Fruit fly (Drosophila melanogaster): ENCODE results near the gene CG6005.
A peak's percentile ranks its signal among the peaks of the same experiment; 100 is the strongest.

CG6005 gene

DNA sequence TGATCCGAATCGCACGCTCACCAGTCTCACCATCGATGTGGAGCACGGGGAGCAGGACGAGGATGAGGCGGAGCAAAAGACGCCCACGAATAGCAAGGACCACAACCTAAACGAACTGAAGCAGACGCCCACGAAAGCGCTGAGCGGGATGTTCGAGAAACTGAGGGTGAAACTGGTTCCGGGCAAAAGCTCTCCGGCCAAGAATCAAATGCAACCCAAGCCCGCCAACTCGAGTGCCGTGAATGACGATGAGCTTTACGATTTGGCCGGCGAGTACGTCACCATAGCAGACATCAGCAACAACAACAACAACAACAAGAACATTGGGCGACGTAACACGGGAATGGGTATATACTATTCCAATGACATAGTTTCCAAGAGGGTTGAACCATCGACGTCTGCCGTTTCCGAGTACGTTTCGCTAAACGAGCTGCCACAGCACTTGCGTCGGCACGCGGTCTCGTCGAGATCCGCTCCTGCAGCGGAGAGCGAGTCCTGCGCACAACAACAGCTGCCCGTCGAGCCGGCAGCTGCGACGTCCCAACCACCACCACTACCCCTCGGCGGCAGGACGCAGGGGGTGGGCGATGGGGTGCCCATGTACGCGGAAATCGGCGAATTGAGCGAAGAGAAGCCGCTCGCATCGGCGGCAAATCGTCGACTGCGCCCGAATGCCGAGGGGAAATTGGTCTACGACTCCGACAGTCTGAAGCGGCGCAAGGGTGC lies 6.3 kb downstream of the CG6005 start:
- peak; percentile 13 for TF ChIP-seq cic (GFP tag; optimal IDR thresholded peaks at IDR 0.05)
- no peak for TF ChIP-seq CG11617 (GFP tag; optimal IDR thresholded peaks at IDR 0.05)
- TF ChIP-seq pad (GFP tag; optimal IDR thresholded peaks at IDR 0.05): peak; percentile 82

DNA sequence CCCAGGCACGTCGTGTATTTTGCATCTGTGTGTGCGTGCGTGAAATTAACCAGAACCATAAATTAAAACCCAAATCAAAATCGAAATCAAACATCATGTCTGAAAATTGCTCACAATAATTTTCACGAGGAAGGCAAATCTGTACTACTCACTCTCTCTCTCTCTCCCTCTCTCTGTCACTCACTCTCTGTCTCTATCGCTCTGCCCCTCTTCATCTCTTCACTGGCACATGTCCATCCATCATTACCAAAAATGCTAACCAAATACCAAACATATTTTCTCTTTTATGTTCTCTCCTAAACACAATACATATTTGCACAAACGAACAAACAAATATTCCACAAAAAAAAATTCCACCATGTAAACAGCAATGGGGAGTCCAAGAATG lies 8.4 kb downstream of the CG6005 start:
- no peak for TF ChIP-seq tj (GFP tag; optimal IDR thresholded peaks at IDR 0.05)
- TF ChIP-seq CG1620 (GFP tag; optimal IDR thresholded peaks at IDR 0.05): no peak
- TF ChIP-seq Mnt (GFP tag; optimal IDR thresholded peaks at IDR 0.05): no peak
- no peak for TF ChIP-seq CG5204 (GFP tag; optimal IDR thresholded peaks at IDR 0.05)
- TF ChIP-seq cnc (optimal IDR thresholded peaks at IDR 0.05): no peak
- no peak for TF ChIP-seq Clk (GFP tag; optimal IDR thresholded peaks at IDR 0.05)
- no peak for TF ChIP-seq pad (GFP tag; optimal IDR thresholded peaks at IDR 0.05)
- TF ChIP-seq bab1 (GFP tag; optimal IDR thresholded peaks at IDR 0.05): no peak
- TF ChIP-seq CG11617 (GFP tag; optimal IDR thresholded peaks at IDR 0.05): no peak
- no peak for TF ChIP-seq CG33017 (tag; optimal IDR thresholded peaks at IDR 0.05)
- no peak for TF ChIP-seq cic (GFP tag; optimal IDR thresholded peaks at IDR 0.05)
- TF ChIP-seq kay (GFP tag; ENCODE audit: borderline replicate concordance): no peak
- no peak for TF ChIP-seq Crg-1 (GFP tag; optimal IDR thresholded peaks at IDR 0.05)
- TF ChIP-seq Hr96 (GFP tag; optimal IDR thresholded peaks at IDR 0.05): no peak
- no peak for TF ChIP-seq CG14711 (tag; optimal IDR thresholded peaks at IDR 0.05)
- TF ChIP-seq CG7045 (GFP tag; optimal IDR thresholded peaks at IDR 0.05): no peak
- no peak for TF ChIP-seq CG7101 (tag; optimal IDR thresholded peaks at IDR 0.05)
- no peak for TF ChIP-seq ovo (GFP tag; optimal IDR thresholded peaks at IDR 0.05)
- no peak for TF ChIP-seq CG12768 (GFP tag; optimal IDR thresholded peaks at IDR 0.05)
- no peak for TF ChIP-seq toe (GFP tag; optimal IDR thresholded peaks at IDR 0.05)

DNA sequence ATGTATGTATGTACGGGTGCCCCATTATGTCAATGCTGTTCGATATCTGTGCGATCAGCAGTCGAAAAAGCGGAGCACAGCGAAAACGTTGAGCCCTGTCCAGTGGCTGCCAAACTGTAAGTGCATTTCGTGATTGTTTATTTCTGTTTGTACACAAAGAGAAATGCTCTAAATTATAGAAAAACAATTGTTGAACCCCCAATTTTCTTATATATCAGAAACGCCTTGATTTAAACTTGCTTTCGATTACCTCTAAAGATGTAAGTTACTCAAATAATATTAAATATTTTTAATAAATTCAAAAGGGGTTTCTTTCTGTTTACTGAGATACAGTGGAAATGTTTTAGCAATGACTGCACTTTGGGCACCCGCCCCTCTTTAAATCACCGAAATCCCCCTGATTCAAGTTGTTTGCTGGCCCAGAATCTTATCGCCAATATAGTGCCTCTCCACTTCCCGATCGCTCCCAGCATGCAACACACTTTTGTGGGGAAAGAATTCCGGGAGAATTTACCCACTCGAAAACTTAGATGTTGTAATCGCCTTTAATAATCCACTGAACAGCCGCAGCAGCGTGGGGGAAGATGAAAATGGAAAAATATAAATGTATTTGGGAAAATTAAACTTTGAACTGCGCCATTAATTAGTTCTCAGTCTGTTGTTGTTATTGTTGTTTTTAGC lies 8.9 kb downstream of the CG6005 start:
- peak; percentile 98 for TF ChIP-seq tj (GFP tag; optimal IDR thresholded peaks at IDR 0.05)
- TF ChIP-seq CG7101 (tag; optimal IDR thresholded peaks at IDR 0.05): peak; percentile 48
- no peak for TF ChIP-seq Mnt (GFP tag; optimal IDR thresholded peaks at IDR 0.05)
- TF ChIP-seq CG12768 (GFP tag; optimal IDR thresholded peaks at IDR 0.05): no peak
- no peak for TF ChIP-seq ovo (GFP tag; optimal IDR thresholded peaks at IDR 0.05)
- peak; percentile 42 for TF ChIP-seq CG14711 (tag; optimal IDR thresholded peaks at IDR 0.05)
- peak; percentile 25 for TF ChIP-seq bab1 (GFP tag; optimal IDR thresholded peaks at IDR 0.05)
- TF ChIP-seq kay (GFP tag; ENCODE audit: borderline replicate concordance): no peak
- TF ChIP-seq CG5204 (GFP tag; optimal IDR thresholded peaks at IDR 0.05): no peak
- TF ChIP-seq CG11617 (GFP tag; optimal IDR thresholded peaks at IDR 0.05): no peak
- no peak for TF ChIP-seq Hr96 (GFP tag; optimal IDR thresholded peaks at IDR 0.05)
- TF ChIP-seq Clk (GFP tag; optimal IDR thresholded peaks at IDR 0.05): no peak
- TF ChIP-seq toe (GFP tag; optimal IDR thresholded peaks at IDR 0.05): no peak
- peak; percentile 37 for TF ChIP-seq CG33017 (tag; optimal IDR thresholded peaks at IDR 0.05)

DNA sequence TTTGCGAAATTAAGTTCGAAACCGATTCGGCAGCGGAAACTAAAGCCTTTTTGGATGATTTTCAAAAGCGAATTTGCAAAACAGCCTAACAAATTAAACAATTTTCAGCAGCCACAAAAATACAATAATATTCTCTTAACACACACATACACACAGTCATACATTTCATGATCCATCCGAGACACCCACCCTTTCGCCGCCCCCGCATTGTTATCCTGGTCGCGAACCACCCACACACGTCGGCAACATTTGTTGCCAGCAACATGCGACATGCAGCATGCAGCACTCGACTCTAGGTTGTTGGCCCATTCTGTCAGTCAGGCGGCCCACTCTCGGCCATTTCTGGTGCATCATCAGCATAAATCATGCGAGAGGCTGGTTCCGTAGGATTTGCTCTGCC lies 9.8 kb downstream of the CG6005 start:
- TF ChIP-seq pad (GFP tag; optimal IDR thresholded peaks at IDR 0.05): no peak
- TF ChIP-seq toe (GFP tag; optimal IDR thresholded peaks at IDR 0.05): no peak
- TF ChIP-seq CG1620 (GFP tag; optimal IDR thresholded peaks at IDR 0.05): no peak
- no peak for TF ChIP-seq CG33017 (tag; optimal IDR thresholded peaks at IDR 0.05)
- TF ChIP-seq Clk (GFP tag; optimal IDR thresholded peaks at IDR 0.05): no peak
- TF ChIP-seq Crg-1 (GFP tag; optimal IDR thresholded peaks at IDR 0.05): no peak
- TF ChIP-seq CG14711 (tag; optimal IDR thresholded peaks at IDR 0.05): no peak
- TF ChIP-seq Hr96 (GFP tag; optimal IDR thresholded peaks at IDR 0.05): no peak
- TF ChIP-seq ovo (GFP tag; optimal IDR thresholded peaks at IDR 0.05): no peak
- no peak for TF ChIP-seq bab1 (GFP tag; optimal IDR thresholded peaks at IDR 0.05)
- TF ChIP-seq tj (GFP tag; optimal IDR thresholded peaks at IDR 0.05): no peak
- no peak for TF ChIP-seq cnc (optimal IDR thresholded peaks at IDR 0.05)
- TF ChIP-seq CG7045 (GFP tag; optimal IDR thresholded peaks at IDR 0.05): no peak
- no peak for TF ChIP-seq Mnt (GFP tag; optimal IDR thresholded peaks at IDR 0.05)

DNA sequence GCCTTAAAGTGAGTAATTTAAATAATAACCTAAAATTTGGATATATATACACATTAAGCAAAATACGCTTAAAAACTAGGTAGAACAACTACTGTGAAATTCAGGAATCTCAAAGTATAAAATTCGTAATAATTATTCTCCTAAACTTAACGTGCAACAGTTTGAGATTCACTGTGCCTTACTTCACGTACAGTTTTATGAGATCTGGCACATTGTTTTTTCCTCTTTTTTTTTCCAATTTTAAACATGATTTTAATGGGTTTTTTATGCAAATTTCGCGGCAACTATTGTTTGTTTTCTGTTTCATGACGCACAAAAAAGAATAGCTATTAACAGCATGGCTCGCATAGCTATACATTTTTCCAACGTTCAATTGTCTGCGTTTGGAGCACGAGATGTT lies 11.9 kb downstream of the CG6005 start:
- TF ChIP-seq ovo (GFP tag; optimal IDR thresholded peaks at IDR 0.05): no peak
- no peak for TF ChIP-seq pad (GFP tag; optimal IDR thresholded peaks at IDR 0.05)
- TF ChIP-seq tj (GFP tag; optimal IDR thresholded peaks at IDR 0.05): no peak
- no peak for TF ChIP-seq cic (GFP tag; optimal IDR thresholded peaks at IDR 0.05)
- TF ChIP-seq toe (GFP tag; optimal IDR thresholded peaks at IDR 0.05): no peak
- TF ChIP-seq CG12768 (GFP tag; optimal IDR thresholded peaks at IDR 0.05): no peak
- TF ChIP-seq Hr96 (GFP tag; optimal IDR thresholded peaks at IDR 0.05): no peak
- no peak for TF ChIP-seq CG14711 (tag; optimal IDR thresholded peaks at IDR 0.05)
- no peak for TF ChIP-seq CG11617 (GFP tag; optimal IDR thresholded peaks at IDR 0.05)

DNA sequence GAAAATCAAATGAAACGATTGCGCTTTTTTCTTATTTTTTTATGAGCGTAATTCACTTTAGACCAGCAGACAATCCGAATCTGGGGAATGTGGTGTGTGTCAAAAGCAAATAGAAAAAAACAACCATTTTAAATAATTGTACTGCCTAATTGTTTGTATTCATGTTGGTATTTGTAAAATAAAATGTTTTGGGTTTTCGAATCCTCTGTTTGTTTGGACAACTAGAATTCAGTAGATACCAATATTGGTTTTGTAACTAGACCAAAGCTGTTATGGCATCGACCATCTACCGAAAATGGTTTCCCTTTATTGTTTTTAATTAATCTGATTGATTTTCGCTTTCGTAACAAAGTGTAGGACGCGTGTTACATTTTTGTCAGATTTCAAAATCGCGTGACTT lies 12.9 kb downstream of the CG6005 start:
- no peak for TF ChIP-seq cic (GFP tag; optimal IDR thresholded peaks at IDR 0.05)
- TF ChIP-seq tj (GFP tag; optimal IDR thresholded peaks at IDR 0.05): no peak
- no peak for TF ChIP-seq Hr96 (GFP tag; optimal IDR thresholded peaks at IDR 0.05)
- no peak for TF ChIP-seq ovo (GFP tag; optimal IDR thresholded peaks at IDR 0.05)
- no peak for TF ChIP-seq CG33017 (tag; optimal IDR thresholded peaks at IDR 0.05)
- no peak for TF ChIP-seq Mnt (GFP tag; optimal IDR thresholded peaks at IDR 0.05)
- TF ChIP-seq bab1 (GFP tag; optimal IDR thresholded peaks at IDR 0.05): no peak
- TF ChIP-seq toe (GFP tag; optimal IDR thresholded peaks at IDR 0.05): no peak
- no peak for TF ChIP-seq kay (GFP tag; ENCODE audit: borderline replicate concordance)
- TF ChIP-seq cnc (optimal IDR thresholded peaks at IDR 0.05): no peak
